Fruit fly (Drosophila melanogaster) whole organism, embryonic: Measurements from ENCODE around the gene Chpf.

Experiments
- Atf-2 ChIP-seq: fragments of 200-800 bp; sonication (Bioruptor generic); optimal IDR thresholded peaks from 2 replicates; lab custom pipeline; 2016; ENCODE audit warnings: missing biosample characterization, missing genetic modification characterization
- Bteb2 ChIP-seq: fragments of 200-800 bp; sonication (Bioruptor generic); optimal IDR thresholded peaks from 2 replicates; lab custom pipeline; 2016; ENCODE audit warnings: missing biosample characterization, missing genetic modification characterization
- CG10274 ChIP-seq: fragments of 200-800 bp; sonication (Bioruptor generic); optimal IDR thresholded peaks from 3 replicates; lab custom pipeline; 2017; ENCODE audit warnings: missing biosample characterization, mild to moderate bottlenecking, missing genetic modification characterization
- CG10431 ChIP-seq: fragments of 200-800 bp; sonication (Bioruptor generic); optimal IDR thresholded peaks from 3 replicates; lab custom pipeline; 2018; ENCODE audit warnings: missing biosample characterization, mild to moderate bottlenecking, missing genetic modification characterization
- CG11696 ChIP-seq: fragments of 200-800 bp; sonication (Bioruptor generic); IDR thresholded peaks from 2 replicates; pipeline ENCODE4 v1.3.6; 2022; ENCODE audit warnings: missing biosample characterization, missing genetic modification characterization
- CG12071 ChIP-seq: fragments of 200-800 bp; sonication (Bioruptor generic); optimal IDR thresholded peaks from 3 replicates; lab custom pipeline; 2018; ENCODE audit warnings: missing biosample characterization, mild to moderate bottlenecking, missing genetic modification characterization
- CG12391 ChIP-seq: fragments of 200-800 bp; sonication (Bioruptor generic); optimal IDR thresholded peaks from 3 replicates; lab custom pipeline; 2018; ENCODE audit warnings: missing biosample characterization, mild to moderate bottlenecking, missing genetic modification characterization, moderate library complexity
- CG12769 ChIP-seq: fragments of 200-800 bp; sonication (Bioruptor generic); optimal IDR thresholded peaks from 2 replicates; lab custom pipeline; 2019; ENCODE audit warnings: missing biosample characterization, mild to moderate bottlenecking, missing genetic modification characterization, moderate library complexity
- CG12942 ChIP-seq: fragments of 200-800 bp; sonication (Bioruptor generic); optimal IDR thresholded peaks from 3 replicates; lab custom pipeline; 2016; ENCODE audit warnings: missing biosample characterization, missing genetic modification characterization
- CG13424 ChIP-seq: fragments of 200-800 bp; sonication (Bioruptor generic); optimal IDR thresholded peaks from 2 replicates; lab custom pipeline; 2019; ENCODE audit warnings: missing biosample characterization, mild to moderate bottlenecking, missing genetic modification characterization, moderate library complexity
- CG14050 ChIP-seq: fragments of 200-800 bp; sonication (Bioruptor generic); IDR thresholded peaks from 3 replicates; pipeline ENCODE4 v1.3.6; 2022; ENCODE audit warnings: missing biosample characterization, missing genetic modification characterization
- CG14710 ChIP-seq: fragments of 200-800 bp; sonication (Bioruptor generic); optimal IDR thresholded peaks from 3 replicates; lab custom pipeline; 2019; ENCODE audit warnings: missing biosample characterization, mild to moderate bottlenecking, missing genetic modification characterization, moderate library complexity
- CG18011 ChIP-seq: fragments of 200-800 bp; sonication (Bioruptor generic); optimal IDR thresholded peaks from 2 replicates; lab custom pipeline; 2017; ENCODE audit warnings: missing biosample characterization, missing genetic modification characterization, mild to moderate bottlenecking, moderate library complexity, missing genotype
- CG2678 ChIP-seq: fragments of 200-800 bp; sonication (Bioruptor generic); optimal IDR thresholded peaks from 3 replicates; lab custom pipeline; 2019; ENCODE audit warnings: missing biosample characterization, mild to moderate bottlenecking, missing genetic modification characterization, moderate library complexity
- CG2875 ChIP-seq: fragments of 200-800 bp; sonication (Bioruptor generic); optimal IDR thresholded peaks from 2 replicates; lab custom pipeline; 2017; ENCODE audit warnings: missing biosample characterization, mild to moderate bottlenecking, missing genetic modification characterization, missing genetic modification reagents
- CG31224 ChIP-seq: fragments of 200-800 bp; sonication (Bioruptor generic); IDR thresholded peaks from 2 replicates; pipeline ENCODE4 v1.3.6; 2022; ENCODE audit warnings: missing biosample characterization, missing genetic modification characterization
- CG34376 ChIP-seq: fragments of 200-800 bp; sonication (Bioruptor generic); optimal IDR thresholded peaks from 2 replicates; lab custom pipeline; 2018; ENCODE audit warnings: missing biosample characterization, mild to moderate bottlenecking, missing genetic modification characterization
- CG4707 ChIP-seq: fragments of 200-800 bp; sonication (Bioruptor generic); optimal IDR thresholded peaks from 2 replicates; lab custom pipeline; 2018; ENCODE audit warnings: missing biosample characterization, mild to moderate bottlenecking, missing genetic modification characterization, moderate library complexity
- CG9727 ChIP-seq: fragments of 200-800 bp; sonication (Bioruptor generic); optimal IDR thresholded peaks from 3 replicates; lab custom pipeline; 2017; ENCODE audit warnings: missing biosample characterization, mild to moderate bottlenecking, missing genetic modification characterization
- Camta ChIP-seq: fragments of 200-800 bp; sonication (Bioruptor generic); optimal IDR thresholded peaks from 2 replicates; lab custom pipeline; 2016; ENCODE audit warnings: missing biosample characterization, missing genetic modification characterization
- D19B ChIP-seq: fragments of 200-800 bp; sonication (Bioruptor generic); optimal IDR thresholded peaks from 2 replicates; lab custom pipeline; 2017; ENCODE audit warnings: missing biosample characterization, mild to moderate bottlenecking, missing genetic modification characterization
- Dfd ChIP-seq, 2 experiments: fragments of >200 bp; optimal IDR thresholded peaks; 2 replicates each; lab custom pipeline; 2017; ENCODE audit warnings: missing biosample characterization in 2 of 2, missing genetic modification characterization in 2 of 2
- Fer3 ChIP-seq: fragments of 200-800 bp; sonication (Bioruptor generic); optimal IDR thresholded peaks from 2 replicates; lab custom pipeline; 2018; ENCODE audit warnings: missing biosample characterization, mild to moderate bottlenecking, missing genetic modification characterization, moderate library complexity
- HLH4C ChIP-seq: fragments of 200-800 bp; sonication (Bioruptor generic); IDR thresholded peaks from 3 replicates; pipeline ENCODE4 v1.3.6; 2022; ENCODE audit warnings: missing biosample characterization, missing genetic modification characterization; ENCODE audit not compliant: partially characterized antibody
- Meics ChIP-seq: fragments of 200-800 bp; sonication (Bioruptor generic); optimal IDR thresholded peaks from 2 replicates; lab custom pipeline; 2017; ENCODE audit warnings: missing biosample characterization, mild to moderate bottlenecking, missing genetic modification characterization
- NC2β ChIP-seq: fragments of 200-800 bp; sonication (Bioruptor generic); optimal IDR thresholded peaks from 2 replicates; lab custom pipeline; 2016; ENCODE audit warnings: missing biosample characterization, missing genetic modification characterization
- Oaz ChIP-seq: fragments of 200-800 bp; sonication (Bioruptor generic); IDR thresholded peaks from 2 replicates; pipeline ENCODE4 v1.3.6; 2022; ENCODE audit warnings: missing biosample characterization, missing genetic modification characterization
- PHDP ChIP-seq: fragments of 200-800 bp; sonication (Bioruptor generic); optimal IDR thresholded peaks from 3 replicates; lab custom pipeline; 2018; ENCODE audit warnings: missing biosample characterization, mild to moderate bottlenecking, missing genetic modification characterization, moderate library complexity
- Ravus ChIP-seq: fragments of 200-800 bp; sonication (Bioruptor generic); IDR thresholded peaks from 2 replicates; pipeline ENCODE4 v1.3.6; 2022; ENCODE audit warnings: missing biosample characterization, missing genetic modification characterization
- Rx ChIP-seq: fragments of 200-800 bp; sonication (Bioruptor generic); IDR thresholded peaks from 2 replicates; pipeline ENCODE4 v1.3.6; 2022; ENCODE audit warnings: missing biosample characterization, missing genetic modification characterization
- Sox100B ChIP-seq: fragments of 200-800 bp; sonication (Bioruptor generic); optimal IDR thresholded peaks from 3 replicates; lab custom pipeline; 2018; ENCODE audit warnings: missing biosample characterization, mild to moderate bottlenecking, missing genetic modification characterization
- Sry-δ ChIP-seq: fragments of 200-800 bp; sonication (Bioruptor generic); optimal IDR thresholded peaks from 2 replicates; lab custom pipeline; 2016; ENCODE audit warnings: missing biosample characterization, missing genetic modification characterization
- Stat92E ChIP-seq, 3 experiments: fragments of >200 bp in 2 of 3; fragments of 200-800 bp in 1 of 3; sonication (Bioruptor generic) in 1 of 3; optimal IDR thresholded peaks; 2 replicates each; lab custom pipeline; 2017 to 2019; ENCODE audit warnings: missing biosample characterization in 3 of 3, missing genetic modification characterization in 3 of 3, mild to moderate bottlenecking in 1 of 3, moderate library complexity in 1 of 3
- amos ChIP-seq: fragments of 200-800 bp; sonication (Bioruptor generic); IDR thresholded peaks from 2 replicates; pipeline ENCODE4 v1.3.6; 2022; ENCODE audit warnings: missing biosample characterization, missing genetic modification characterization; ENCODE audit not compliant: partially characterized antibody
- ap ChIP-seq: fragments of 200-800 bp; sonication (Bioruptor generic); IDR thresholded peaks from 2 replicates; pipeline ENCODE4 v1.3.6; 2022; ENCODE audit warnings: missing biosample characterization, missing genetic modification characterization
- corto ChIP-seq: fragments of 200-800 bp; sonication (Bioruptor generic); optimal IDR thresholded peaks from 2 replicates; lab custom pipeline; 2016; ENCODE audit warnings: missing biosample characterization, mild to moderate bottlenecking, missing genetic modification characterization, moderate library complexity
- dati ChIP-seq: fragments of 200-800 bp; sonication (Bioruptor generic); IDR thresholded peaks from 2 replicates; pipeline ENCODE4 v1.3.6; 2022; ENCODE audit warnings: missing biosample characterization, missing genetic modification characterization
- ems ChIP-seq: fragments of 200-800 bp; sonication (Bioruptor generic); optimal IDR thresholded peaks from 3 replicates; lab custom pipeline; 2016; ENCODE audit warnings: missing biosample characterization, missing genetic modification characterization
- exex ChIP-seq: fragments of 200-800 bp; sonication (Bioruptor generic); optimal IDR thresholded peaks from 4 replicates; lab custom pipeline; 2018; ENCODE audit warnings: missing biosample characterization, mild to moderate bottlenecking, missing genetic modification characterization, moderate library complexity
- fd64A ChIP-seq: fragments of 200-800 bp; sonication (Bioruptor generic); optimal IDR thresholded peaks from 3 replicates; lab custom pipeline; 2018; ENCODE audit warnings: missing biosample characterization, mild to moderate bottlenecking, missing genetic modification characterization
- jing ChIP-seq: fragments of 200-800 bp; sonication (Bioruptor generic); optimal IDR thresholded peaks from 2 replicates; lab custom pipeline; 2018; ENCODE audit warnings: missing biosample characterization, mild to moderate bottlenecking, missing genetic modification characterization
- kni ChIP-seq: fragments of 200-800 bp; sonication (Bioruptor generic); optimal IDR thresholded peaks from 3 replicates; lab custom pipeline; 2017; ENCODE audit warnings: mild to moderate bottlenecking, missing biosample characterization, missing genetic modification reagents, missing genetic modification characterization
- mld ChIP-seq: fragments of 200-800 bp; sonication (Bioruptor generic); IDR thresholded peaks from 3 replicates; pipeline ENCODE4 v1.3.6; 2022; ENCODE audit warnings: missing biosample characterization, missing genetic modification characterization; ENCODE audit not compliant: partially characterized antibody
- otp ChIP-seq: fragments of 200-800 bp; sonication (Bioruptor generic); IDR thresholded peaks from 3 replicates; pipeline ENCODE4, ENCODE4 v1.3.6; 2022; ENCODE audit warnings: missing biosample characterization, missing genetic modification characterization
- pnt ChIP-seq: fragments of 200-800 bp; sonication (Bioruptor generic); optimal IDR thresholded peaks from 3 replicates; lab custom pipeline; 2016; ENCODE audit warnings: missing biosample characterization, missing genetic modification characterization
- tx ChIP-seq: fragments of 200-800 bp; sonication (Bioruptor generic); optimal IDR thresholded peaks from 2 replicates; lab custom pipeline; 2016; ENCODE audit warnings: missing biosample characterization, missing genetic modification characterization
- unc-4 ChIP-seq: fragments of 200-800 bp; sonication (Bioruptor generic); IDR thresholded peaks from 2 replicates; pipeline ENCODE4 v1.3.6; 2022; ENCODE audit warnings: missing biosample characterization, missing genetic modification characterization; ENCODE audit not compliant: partially characterized antibody
- vvl ChIP-seq: fragments of 200-800 bp; sonication (Bioruptor generic); IDR thresholded peaks from 2 replicates; pipeline ENCODE4 v1.3.6; 2022; ENCODE audit warnings: missing biosample characterization, missing genetic modification characterization

Gene Chpf

dm6 chrX:13131063-13131773 lies 19.0 kb upstream of the Chpf start (continued):
- TF ChIP-seq jing (GFP tag; lab: Kevin White, UChicago) (peak; percentile 97), CG9727 (GFP tag; lab: Kevin White, UChicago) (peak; percentile 98), ap (GFP tag; lab: Robert Waterston, UW) (peak; percentile 98), CG2875 (peak; percentile 97), CG12391 (peak; percentile 99), HLH4C (GFP tag; lab: Robert Waterston, UW) (peak; percentile 16; the same call in 1 of the 3 replicates), CG12769 (tag; lab: Kevin White, UChicago) (peak; percentile 100), vvl (GFP tag; lab: Robert Waterston, UW) (peak; percentile 100), kni (GFP tag; lab: Kevin White, UChicago) (peak; percentile 98), CG10431 (GFP tag; lab: Kevin White, UChicago) (peak; percentile 91), Meics (peak; percentile 99), PHDP (tag; lab: Kevin White, UChicago) (peak; percentile 98), Atf-2 (GFP tag; lab: Kevin White, UChicago) (peak; percentile 98), Bteb2 (peak; percentile 99), otp (peak; percentile 99), CG11696 (GFP tag; lab: Robert Waterston, UW) (peak; percentile 95), fd64A (peak; percentile 95), Dfd (GFP tag; optimal IDR thresholded peaks at IDR 0.05; lab: Kevin White, UChicago) (no peak), ems (GFP tag; lab: Kevin White, UChicago) (peak; percentile 99), CG34376 (GFP tag; lab: Kevin White, UChicago) (peak; percentile 99), Camta (GFP tag; lab: Kevin White, UChicago) (peak; percentile 98), mld (GFP tag; lab: Robert Waterston, UW) (no peak), Ravus (peak; percentile 97), corto (GFP tag; lab: Kevin White, UChicago) (peak; percentile 92), Stat92E (GFP tag; optimal IDR thresholded peaks at IDR 0.05; lab: Kevin White, UChicago) (peak in 1 of 3 experiments; percentile 89), dati (GFP tag; lab: Robert Waterston, UW) (peak; percentile 98), NC2β (GFP tag; lab: Kevin White, UChicago) (peak; percentile 98), CG2678 (tag; lab: Kevin White, UChicago) (peak; percentile 99), CG13424 (tag; lab: Kevin White, UChicago) (peak; percentile 98), Sox100B (peak; percentile 94), CG14050 (GFP tag; lab: Robert Waterston, UW) (peak; percentile 99), pnt (GFP tag; lab: Kevin White, UChicago) (peak; percentile 99), Fer3 (tag; lab: Kevin White, UChicago) (peak; percentile 98), CG14710 (tag; lab: Kevin White, UChicago) (peak; percentile 93), amos (GFP tag; lab: Robert Waterston, UW) (peak; percentile 41; the same call in 1 of the 2 replicates), CG10274 (GFP tag; lab: Kevin White, UChicago) (peak; percentile 96), Oaz (GFP tag; lab: Robert Waterston, UW) (peak; percentile 98), Sry-δ (GFP tag; lab: Kevin White, UChicago) (peak; percentile 78), CG12071 (peak; percentile 99), CG18011 (peak; percentile 93), CG4707 (GFP tag; lab: Kevin White, UChicago) (peak; percentile 94), unc-4 (GFP tag; lab: Robert Waterston, UW) (0 out of 2 replicates have a peak, but pooled peaks have one; percentile 33), CG12942 (GFP tag; lab: Kevin White, UChicago) (peak; percentile 99), Rx (GFP tag; lab: Robert Waterston, UW) (peak; percentile 99), tx (GFP tag; lab: Kevin White, UChicago) (peak; percentile 99), D19B (GFP tag; lab: Kevin White, UChicago) (peak; percentile 96), exex (peak; percentile 93), CG31224 (GFP tag; lab: Robert Waterston, UW) (peak; percentile 97)
